Fruit fly (Drosophila melanogaster) Kc167 (cell line): ENCODE measurements around the gene JTBR.

Source experiments
- Sin3A ChIP-seq: fragments of >200 bp; optimal IDR thresholded peaks from 2 replicates; lab custom pipeline; 2018; ENCODE audit warnings: missing external identifiers
- insv ChIP-seq: fragments of >200 bp; optimal IDR thresholded peaks from 3 replicates; lab custom pipeline; 2018; ENCODE audit warnings: missing external identifiers
- psq ChIP-seq: fragments of >200 bp; optimal IDR thresholded peaks from 2 replicates; lab custom pipeline; 2017; ENCODE audit warnings: missing external identifiers

dm6 chr3L:1835064-1835463 is 32.4 kb upstream of the JTBR start, which contains the start of gene Cpr62Bb:
- TF ChIP-seq psq (lab: Kevin White, UChicago), result no peak
- no peak for TF ChIP-seq insv (lab: Kevin White, UChicago)
- no peak for TF ChIP-seq Sin3A (lab: Kevin White, UChicago)
